Fruit fly (Drosophila melanogaster) whole organism, embryonic: ENCODE measurements around the gene Pop5.

Source experiments
- Adf1 ChIP-seq: fragments of 200-800 bp; sonication (Bioruptor generic); IDR thresholded peaks from 2 replicates; pipeline ENCODE4 v1.3.6; 2022; ENCODE audit warnings: missing biosample characterization, missing genetic modification characterization
- Bgb ChIP-seq: fragments of 200-800 bp; sonication (Bioruptor generic); IDR thresholded peaks from 2 replicates; pipeline ENCODE4 v1.3.6; 2022; ENCODE audit warnings: missing biosample characterization, missing genetic modification characterization; ENCODE audit not compliant: partially characterized antibody
- CG11247 ChIP-seq: fragments of 200-800 bp; sonication (Bioruptor generic); IDR thresholded peaks from 2 replicates; pipeline ENCODE4 v1.3.6; 2022; ENCODE audit warnings: missing biosample characterization, missing genetic modification characterization
- CG12659 ChIP-seq: fragments of 200-800 bp; sonication (Bioruptor generic); optimal IDR thresholded peaks from 3 replicates; lab custom pipeline; 2017; ENCODE audit warnings: mild to moderate bottlenecking, missing biosample characterization, missing genetic modification reagents, missing genetic modification characterization
- CG14014 ChIP-seq: fragments of 200-800 bp; sonication (Bioruptor generic); IDR thresholded peaks from 2 replicates; pipeline ENCODE4 v1.3.6; 2022; ENCODE audit warnings: missing biosample characterization, missing genetic modification characterization
- CG1602 ChIP-seq: fragments of 200-800 bp; sonication (Bioruptor generic); optimal IDR thresholded peaks from 3 replicates; lab custom pipeline; 2016; ENCODE audit warnings: missing biosample characterization, missing genetic modification characterization
- CG16815 ChIP-seq: fragments of 200-800 bp; sonication (Bioruptor generic); optimal IDR thresholded peaks from 3 replicates; lab custom pipeline; 2017; ENCODE audit warnings: missing biosample characterization, mild to moderate bottlenecking, missing genetic modification characterization
- CG17802 ChIP-seq: fragments of 200-800 bp; sonication (Bioruptor generic); optimal IDR thresholded peaks from 2 replicates; lab custom pipeline; 2018; ENCODE audit warnings: missing biosample characterization, mild to moderate bottlenecking, missing genetic modification characterization, moderate library complexity
- CG18262 ChIP-seq: fragments of 200-800 bp; optimal IDR thresholded peaks from 3 replicates; lab custom pipeline; 2019; ENCODE audit warnings: missing biosample characterization, mild to moderate bottlenecking, missing genetic modification characterization, moderate library complexity
- CG18764 ChIP-seq: fragments of 200-800 bp; sonication (Bioruptor generic); optimal IDR thresholded peaks from 3 replicates; lab custom pipeline; 2016; ENCODE audit warnings: missing biosample characterization, missing genetic modification characterization
- CG30020 ChIP-seq: fragments of 200-800 bp; optimal IDR thresholded peaks from 2 replicates; lab custom pipeline; 2019; ENCODE audit warnings: missing biosample characterization, mild to moderate bottlenecking, missing genetic modification characterization, moderate library complexity
- CG3163 ChIP-seq: fragments of 200-800 bp; sonication (Bioruptor generic); optimal IDR thresholded peaks from 3 replicates; lab custom pipeline; 2016; ENCODE audit warnings: missing biosample characterization, missing genetic modification characterization
- CG33213 ChIP-seq: fragments of 200-800 bp; sonication (Bioruptor generic); optimal IDR thresholded peaks from 3 replicates; lab custom pipeline; 2016; ENCODE audit warnings: missing biosample characterization, missing genetic modification characterization
- CG3995 ChIP-seq: fragments of 200-800 bp; sonication (Bioruptor generic); optimal IDR thresholded peaks from 3 replicates; lab custom pipeline; 2016; ENCODE audit warnings: missing biosample characterization, missing genetic modification characterization
- CG4820 ChIP-seq: fragments of 200-800 bp; sonication (Bioruptor generic); optimal IDR thresholded peaks from 3 replicates; lab custom pipeline; 2016; ENCODE audit warnings: missing biosample characterization, missing genetic modification characterization
- CG6654 ChIP-seq: fragments of 200-800 bp; sonication (Bioruptor generic); optimal IDR thresholded peaks from 2 replicates; lab custom pipeline; 2017; ENCODE audit warnings: missing biosample characterization, mild to moderate bottlenecking, missing genetic modification characterization
- CG8944 ChIP-seq: fragments of 200-800 bp; sonication (Bioruptor generic); optimal IDR thresholded peaks from 3 replicates; lab custom pipeline; 2016; ENCODE audit warnings: missing biosample characterization, missing genetic modification characterization
- CG9797 ChIP-seq: fragments of 200-800 bp; sonication (Bioruptor generic); optimal IDR thresholded peaks from 3 replicates; lab custom pipeline; 2018; ENCODE audit warnings: missing biosample characterization, mild to moderate bottlenecking, missing genetic modification characterization
- CkIIα-i1 ChIP-seq: fragments of 200-800 bp; sonication (Bioruptor generic); IDR thresholded peaks from 2 replicates; pipeline ENCODE4 v1.3.6; 2022; ENCODE audit warnings: missing biosample characterization, missing genetic modification characterization
- Dref ChIP-seq: fragments of 200-800 bp; sonication (Bioruptor generic); IDR thresholded peaks from 2 replicates; pipeline ENCODE4 v1.3.6; 2022; ENCODE audit warnings: missing biosample characterization, missing genetic modification characterization
- ERR ChIP-seq: fragments of 200-800 bp; sonication (Bioruptor generic); optimal IDR thresholded peaks from 2 replicates; lab custom pipeline; 2016; ENCODE audit warnings: missing biosample characterization, missing genetic modification characterization
- Elba2 ChIP-seq: fragments of 200-800 bp; sonication (Bioruptor generic); optimal IDR thresholded peaks from 3 replicates; lab custom pipeline; 2016; ENCODE audit warnings: missing biosample characterization, missing genetic modification characterization
- Fer1 ChIP-seq: fragments of 200-800 bp; sonication (Bioruptor generic); optimal IDR thresholded peaks from 2 replicates; lab custom pipeline; 2017; ENCODE audit warnings: missing biosample characterization, mild to moderate bottlenecking, missing genetic modification characterization
- MBD-R2 ChIP-seq: fragments of 200-800 bp; sonication (Bioruptor generic); IDR thresholded peaks from 2 replicates; pipeline ENCODE4 v1.3.6; 2022; ENCODE audit warnings: missing biosample characterization, missing genetic modification characterization
- Mad ChIP-seq: fragments of 200-800 bp; sonication (Bioruptor generic); optimal IDR thresholded peaks from 2 replicates; lab custom pipeline; 2016; ENCODE audit warnings: missing biosample characterization, missing genetic modification characterization
- Myb ChIP-seq: fragments of 200-800 bp; sonication (Bioruptor generic); optimal IDR thresholded peaks from 2 replicates; lab custom pipeline; 2016; ENCODE audit warnings: missing biosample characterization, missing genetic modification characterization
- NC2β ChIP-seq: fragments of 200-800 bp; sonication (Bioruptor generic); optimal IDR thresholded peaks from 2 replicates; lab custom pipeline; 2016; ENCODE audit warnings: missing biosample characterization, missing genetic modification characterization
- PHDP ChIP-seq: fragments of 200-800 bp; sonication (Bioruptor generic); optimal IDR thresholded peaks from 3 replicates; lab custom pipeline; 2018; ENCODE audit warnings: missing biosample characterization, mild to moderate bottlenecking, missing genetic modification characterization, moderate library complexity
- Ravus ChIP-seq: fragments of 200-800 bp; sonication (Bioruptor generic); IDR thresholded peaks from 2 replicates; pipeline ENCODE4 v1.3.6; 2022; ENCODE audit warnings: missing biosample characterization, missing genetic modification characterization
- Side ChIP-seq: fragments of 200-800 bp; sonication (Bioruptor generic); optimal IDR thresholded peaks from 2 replicates; lab custom pipeline; 2016; ENCODE audit warnings: missing biosample characterization, missing genetic modification characterization
- Sry-β ChIP-seq: fragments of 200-800 bp; sonication (Bioruptor generic); optimal IDR thresholded peaks from 2 replicates; lab custom pipeline; 2018; ENCODE audit warnings: missing biosample characterization, mild to moderate bottlenecking, missing genetic modification characterization, moderate library complexity
- bbx ChIP-seq: fragments of 200-800 bp; sonication (Bioruptor generic); IDR thresholded peaks from 2 replicates; pipeline ENCODE4 v1.3.6; 2022; ENCODE audit warnings: missing biosample characterization, missing genetic modification characterization; ENCODE audit not compliant: partially characterized antibody
- crol ChIP-seq: fragments of 200-800 bp; sonication (Bioruptor generic); IDR thresholded peaks from 2 replicates; pipeline ENCODE4 v1.3.6; 2022; ENCODE audit warnings: missing biosample characterization, missing genetic modification characterization
- disco-r ChIP-seq: fragments of 200-800 bp; sonication (Bioruptor generic); optimal IDR thresholded peaks from 2 replicates; lab custom pipeline; 2016; ENCODE audit warnings: missing biosample characterization, missing genetic modification characterization
- fd102C ChIP-seq: fragments of 200-800 bp; sonication (Bioruptor generic); optimal IDR thresholded peaks from 2 replicates; lab custom pipeline; 2018; ENCODE audit warnings: missing biosample characterization, mild to moderate bottlenecking, missing genetic modification characterization, moderate library complexity
- fd64A ChIP-seq: fragments of 200-800 bp; sonication (Bioruptor generic); optimal IDR thresholded peaks from 3 replicates; lab custom pipeline; 2018; ENCODE audit warnings: missing biosample characterization, mild to moderate bottlenecking, missing genetic modification characterization
- lmd ChIP-seq: fragments of 200-800 bp; sonication (Bioruptor generic); IDR thresholded peaks from 2 replicates; pipeline ENCODE4 v1.3.6; 2022; ENCODE audit warnings: missing biosample characterization, missing genetic modification characterization
- luna ChIP-seq: fragments of 200-800 bp; sonication (Bioruptor generic); optimal IDR thresholded peaks from 2 replicates; lab custom pipeline; 2016; ENCODE audit warnings: missing biosample characterization, missing genetic modification characterization
- org-1 ChIP-seq: fragments of 200-800 bp; sonication (Bioruptor generic); optimal IDR thresholded peaks from 2 replicates; lab custom pipeline; 2017; ENCODE audit warnings: missing biosample characterization, missing genetic modification characterization
- phol ChIP-seq: fragments of 200-800 bp; sonication (Bioruptor generic); optimal IDR thresholded peaks from 3 replicates; lab custom pipeline; 2018; ENCODE audit warnings: missing biosample characterization, mild to moderate bottlenecking, missing genetic modification characterization, moderate library complexity
- sisA ChIP-seq: fragments of 200-800 bp; sonication (Bioruptor generic); IDR thresholded peaks from 2 replicates; pipeline ENCODE4 v1.3.6; 2022; ENCODE audit warnings: missing biosample characterization, missing genetic modification characterization
- tio ChIP-seq: fragments of 200-800 bp; sonication (Bioruptor generic); optimal IDR thresholded peaks from 2 replicates; lab custom pipeline; 2017; ENCODE audit warnings: missing biosample characterization, missing genetic modification characterization, inconsistent platforms
- unpg ChIP-seq: fragments of 200-800 bp; sonication (Bioruptor generic); optimal IDR thresholded peaks from 3 replicates; lab custom pipeline; 2018; ENCODE audit warnings: missing biosample characterization, mild to moderate bottlenecking, missing genetic modification characterization, moderate library complexity
- vvl ChIP-seq: fragments of 200-800 bp; sonication (Bioruptor generic); IDR thresholded peaks from 2 replicates; pipeline ENCODE4 v1.3.6; 2022; ENCODE audit warnings: missing biosample characterization, missing genetic modification characterization

Gene Pop5

dm6 chr3L:17012017-17012719 is 32.7 kb downstream of the Pop5 start, which contains the start of gene CG3764 (continued):
- peak; percentile 85 for TF ChIP-seq NC2β (GFP tag; lab: Kevin White, UChicago)
- TF ChIP-seq CG18262 (tag; lab: Kevin White, UChicago): peak; percentile 67
- peak; percentile 62 for TF ChIP-seq PHDP (tag; lab: Kevin White, UChicago)
- TF ChIP-seq tio (GFP tag; lab: Kevin White, UChicago): peak; percentile 57
- peak; percentile 71 for TF ChIP-seq CG18764 (GFP tag; lab: Kevin White, UChicago)
- peak; percentile 30 for TF ChIP-seq CG1602 (GFP tag; lab: Kevin White, UChicago)
- TF ChIP-seq CG9797: peak; percentile 74
- TF ChIP-seq lmd (GFP tag; lab: Robert Waterston, UW): peak; percentile 45; the same call in 1 of the 2 replicates
- TF ChIP-seq fd102C (GFP tag; lab: Kevin White, UChicago): peak; percentile 86
- peak; percentile 83 for TF ChIP-seq vvl (GFP tag; lab: Robert Waterston, UW)
- TF ChIP-seq disco-r (GFP tag; lab: Kevin White, UChicago): peak; percentile 63
- TF ChIP-seq Side (GFP tag; lab: Kevin White, UChicago): peak; percentile 77
- TF ChIP-seq fd64A (GFP tag; lab: Kevin White, UChicago): peak; percentile 91
- TF ChIP-seq Ravus (GFP tag; lab: Robert Waterston, UW): no peak
- peak; percentile 64 for TF ChIP-seq Sry-β (GFP tag; lab: Kevin White, UChicago)
- TF ChIP-seq Adf1 (GFP tag; lab: Robert Waterston, UW): peak; percentile 48
- TF ChIP-seq Bgb (GFP tag; lab: Robert Waterston, UW): peak; percentile 68
- TF ChIP-seq CG14014 (GFP tag; lab: Robert Waterston, UW): peak; percentile 71; the same call in 1 of the 2 replicates
- TF ChIP-seq Elba2 (GFP tag; lab: Kevin White, UChicago): no peak
- TF ChIP-seq luna (GFP tag; lab: Kevin White, UChicago): no peak
- TF ChIP-seq CG3995: peak; percentile 54
- TF ChIP-seq CG4820 (GFP tag; lab: Kevin White, UChicago): peak; percentile 38
- TF ChIP-seq CG11247 (GFP tag; lab: Robert Waterston, UW): 0 out of 2 replicates have a peak, but pooled peaks have one; percentile 49
- peak; percentile 50 for TF ChIP-seq CG8944
- TF ChIP-seq CkIIα-i1 (GFP tag; lab: Robert Waterston, UW): no peak
- TF ChIP-seq bbx (GFP tag; lab: Robert Waterston, UW): peak; percentile 65
- no peak for TF ChIP-seq CG16815 (GFP tag; lab: Kevin White, UChicago)
- TF ChIP-seq unpg (GFP tag; lab: Kevin White, UChicago): peak; percentile 63
- peak; percentile 95 for TF ChIP-seq CG12659
- TF ChIP-seq CG6654 (GFP tag; lab: Kevin White, UChicago): peak; percentile 28
- TF ChIP-seq CG3163 (GFP tag; lab: Kevin White, UChicago): peak; percentile 98
- peak; percentile 100 for TF ChIP-seq Myb (GFP tag; lab: Kevin White, UChicago)
- TF ChIP-seq org-1: peak; percentile 58
- peak; percentile 74 for TF ChIP-seq Mad (GFP tag; lab: Kevin White, UChicago)
- TF ChIP-seq CG30020 (tag; lab: Kevin White, UChicago): peak; percentile 50
- TF ChIP-seq Fer1: peak; percentile 90
- peak; percentile 58; the same call in 1 of the 2 replicates for TF ChIP-seq MBD-R2 (GFP tag; lab: Robert Waterston, UW)
- TF ChIP-seq phol (tag; lab: Kevin White, UChicago): peak; percentile 68
- TF ChIP-seq sisA: peak; percentile 34; the same call in 1 of the 2 replicates
- TF ChIP-seq crol: no peak
- peak; percentile 45 for TF ChIP-seq Dref (GFP tag; lab: Robert Waterston, UW)
- peak; percentile 74 for TF ChIP-seq ERR
- peak; percentile 72 for TF ChIP-seq CG17802 (tag; lab: Kevin White, UChicago)
- peak; percentile 92 for TF ChIP-seq CG33213 (GFP tag; lab: Kevin White, UChicago)
